Worm (Caenorhabditis elegans) whole organism, midembryonic: Measurements from ENCODE around the gene T12D8.10.

Experiments used
- T22C8.4 ChIP-seq: fragments of 200-800 bp; sonication (Bioruptor generic); IDR thresholded peaks from 2 replicates; pipeline ENCODE4 v1.3.6; 2022; ENCODE audit warnings: missing genetic modification characterization, missing compliant biosample characterization
- cog-1 ChIP-seq: sonication (generic microtip); optimal IDR thresholded peaks from 2 replicates; lab custom pipeline; 2016; ENCODE audit warnings: missing genetic modification characterization, missing compliant biosample characterization
- flt-1 ChIP-seq: fragments of 200-800 bp; sonication (Bioruptor generic); IDR thresholded peaks from 2 replicates; pipeline ENCODE4 v1.3.6; 2022; ENCODE audit warnings: missing genetic modification characterization, missing compliant biosample characterization
- klf-2 ChIP-seq: fragments of 200-800 bp; sonication (Bioruptor generic); conservative IDR thresholded peaks from 2 replicates; pipeline ENCODE4 v1.3.6; 2022; ENCODE audit warnings: missing genetic modification reagents, missing genetic modification characterization, missing compliant biosample characterization
- med-1 ChIP-seq: sonication (generic microtip); optimal IDR thresholded peaks from 2 replicates; lab custom pipeline; 2017; ENCODE audit warnings: missing genetic modification characterization, mild to moderate bottlenecking, missing compliant biosample characterization, antibody characterized with exemption, missing genetic modification reagents; ENCODE audit not compliant: insufficient read depth
- ref-1 ChIP-seq: fragments of 200-800 bp; sonication (Bioruptor generic); conservative IDR thresholded peaks from 2 replicates; pipeline ENCODE4 v1.3.6; 2022; ENCODE audit warnings: missing genetic modification reagents, missing genetic modification characterization, missing compliant biosample characterization
- ztf-23 ChIP-seq: fragments of 200-800 bp; sonication (Bioruptor generic); IDR thresholded peaks from 2 replicates; pipeline ENCODE4 v1.3.6; 2022; ENCODE audit warnings: missing genetic modification reagents, missing genetic modification characterization, missing compliant biosample characterization

DNA sequence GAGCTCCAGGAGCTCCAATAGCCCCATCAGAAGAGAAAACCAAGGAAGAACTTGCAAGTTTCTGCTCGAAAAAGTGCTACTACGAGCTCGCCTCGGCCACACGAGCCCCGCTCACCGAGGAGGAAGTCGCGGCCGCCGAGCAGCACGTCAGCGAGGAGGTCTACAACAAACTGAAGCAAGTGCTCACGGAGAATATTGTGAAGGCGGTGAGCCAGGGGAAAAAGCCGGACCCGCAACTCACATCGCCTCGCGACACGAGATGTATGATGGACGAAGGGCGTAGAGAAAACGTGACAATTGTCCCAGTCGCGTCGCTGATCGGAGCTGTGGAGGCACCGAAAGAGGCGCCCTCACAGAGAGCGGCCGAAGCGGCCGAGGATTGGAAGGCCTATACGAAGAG, 10.6 kb upstream of the T12D8.10 start:
- TF ChIP-seq cog-1 (tag; lab: Kevin White, UChicago), result no peak
- no peak for TF ChIP-seq klf-2 (GFP tag; lab: Robert Waterston, UW)
- no peak for TF ChIP-seq flt-1 (GFP tag; lab: Robert Waterston, UW)
- no peak for TF ChIP-seq med-1 (GFP tag; lab: Kevin White, UChicago)
- no peak for TF ChIP-seq T22C8.4
- no peak for TF ChIP-seq ztf-23 (GFP tag; lab: Robert Waterston, UW)
- TF ChIP-seq ref-1, result no peak
